Worm (Caenorhabditis elegans): ENCODE measurements around the gene col-44.

Gene col-44

ce11 chrX:13591175-13591574, at the start of gene col-44:
TSS of gene col-44 (plus strand) at chrX:13591475.
- no peak for TF ChIP-seq unc-62 (GFP tag; optimal IDR thresholded peaks at IDR 0.05)

- TF ChIP-seq unc-62 (GFP tag; optimal IDR thresholded peaks at IDR 0.05) = no peak
Observed at ce11 chrX:13542236-13542635, 49.0 kb upstream of the col-44 start, which contains the start of gene cah-4. TSS of gene cah-4 (plus strand) at chrX:13542574.

ce11 chrX:13542757-13543156, 48.5 kb upstream of the col-44 start:
- no peak for TF ChIP-seq unc-62 (GFP tag; optimal IDR thresholded peaks at IDR 0.05)

ce11 chrX:13543350-13543749, 47.9 kb upstream of the col-44 start:
- no peak for TF ChIP-seq unc-62 (GFP tag; optimal IDR thresholded peaks at IDR 0.05)

ce11 chrX:13544544-13545021, 46.7 kb upstream of the col-44 start:
- TF ChIP-seq unc-62 (GFP tag; optimal IDR thresholded peaks at IDR 0.05) = no peak

ce11 chrX:13550890-13551289, 40.4 kb upstream of the col-44 start, which contains the start of gene odr-1:
TSS of gene odr-1 (minus strand) at chrX:13550990.
- TF ChIP-seq unc-62 (GFP tag; optimal IDR thresholded peaks at IDR 0.05) = no peak

ce11 chrX:13555098-13555497, 36.2 kb upstream of the col-44 start:
- no peak for TF ChIP-seq unc-62 (GFP tag; optimal IDR thresholded peaks at IDR 0.05)

- TF ChIP-seq unc-62 (GFP tag; optimal IDR thresholded peaks at IDR 0.05) = no peak
Observed at ce11 chrX:13556066-13556465, 35.2 kb upstream of the col-44 start, which contains the start of gene glb-20. TSS of gene glb-20 (minus strand) at chrX:13556166.

ce11 chrX:13558667-13559066, 32.6 kb upstream of the col-44 start:
- no peak for TF ChIP-seq unc-62 (GFP tag; optimal IDR thresholded peaks at IDR 0.05)

ce11 chrX:13561954-13562353, 29.3 kb upstream of the col-44 start:
- no peak for TF ChIP-seq unc-62 (GFP tag; optimal IDR thresholded peaks at IDR 0.05)

- no peak for TF ChIP-seq unc-62 (GFP tag; optimal IDR thresholded peaks at IDR 0.05)
Observed at ce11 chrX:13566436-13566835, 24.8 kb upstream of the col-44 start, which contains the start of gene R01E6.2. TSS of gene R01E6.2 (minus strand) at chrX:13566536.

ce11 chrX:13569854-13570253, 21.4 kb upstream of the col-44 start, which contains the start of gene R01E6.7:
TSS of gene R01E6.7 (minus strand) at chrX:13569954.
- TF ChIP-seq unc-62 (GFP tag; optimal IDR thresholded peaks at IDR 0.05) = no peak

- TF ChIP-seq unc-62 (GFP tag; optimal IDR thresholded peaks at IDR 0.05) = no peak
Observed at ce11 chrX:13574029-13574428, 17.2 kb upstream of the col-44 start.

ce11 chrX:13578483-13578882, 12.8 kb upstream of the col-44 start, which contains the start of gene F54B11.11:
TSS of gene F54B11.11 (plus strand) at chrX:13578783.
- TF ChIP-seq unc-62 (GFP tag; optimal IDR thresholded peaks at IDR 0.05) = no peak

- no peak for TF ChIP-seq unc-62 (GFP tag; optimal IDR thresholded peaks at IDR 0.05)
Observed at ce11 chrX:13581820-13582219, 9.5 kb upstream of the col-44 start, which contains the start of gene F54B11.10. TSS of gene F54B11.10 (plus strand) at chrX:13582120.

- no peak for TF ChIP-seq unc-62 (GFP tag; optimal IDR thresholded peaks at IDR 0.05)
Observed at ce11 chrX:13583895-13584344, 7.4 kb upstream of the col-44 start.

- no peak for TF ChIP-seq unc-62 (GFP tag; optimal IDR thresholded peaks at IDR 0.05)
Observed at ce11 chrX:13584725-13585371, 6.4 kb upstream of the col-44 start, which contains the start of gene unc-84. TSS of gene unc-84 (plus strand) at chrX:13584775.

Data from whole organism, dauer.